Worm (Caenorhabditis elegans) whole organism, L4 larva: ENCODE data around the gene osta-2.
A peak's percentile ranks its signal among the peaks of the same experiment; 100 is the strongest.

Experiments used
- F37D6.2 ChIP-seq: sonication (generic microtip); optimal IDR thresholded peaks from 2 replicates; lab custom pipeline; 2016; ENCODE audit warnings: mild to moderate bottlenecking, missing genetic modification characterization, missing compliant biosample characterization
- F44E2.7 ChIP-seq: fragments of 200-800 bp; sonication (Bioruptor generic); IDR thresholded peaks from 2 replicates; pipeline ENCODE4 v2.1.2; 2022; ENCODE audit warnings: missing genetic modification characterization, missing compliant biosample characterization
- T20F7.1 ChIP-seq: fragments of 200-800 bp; sonication (Bioruptor generic); optimal IDR thresholded peaks from 2 replicates; lab custom pipeline; 2018; ENCODE audit warnings: mild to moderate bottlenecking, missing genetic modification characterization, missing compliant biosample characterization
- Y48G9A.11 ChIP-seq: fragments of 200-800 bp; sonication (Bioruptor generic); IDR thresholded peaks from 2 replicates; pipeline ENCODE4 v1.3.6; 2022; ENCODE audit warnings: missing genetic modification reagents, missing genetic modification characterization, missing compliant biosample characterization
- Y5F2A.4 ChIP-seq: fragments of 200-800 bp; sonication (Bioruptor generic); optimal IDR thresholded peaks from 2 replicates; lab custom pipeline; 2018; ENCODE audit warnings: mild to moderate bottlenecking, missing genetic modification characterization, missing compliant biosample characterization
- aha-1 ChIP-seq: fragments of 150-350 bp; peaks from one replicate; lab custom pipeline; 2014; ENCODE audit warnings: missing biosample characterization, missing genetic modification characterization
- ceh-20 ChIP-seq: fragments of 200-800 bp; sonication (Bioruptor generic); IDR thresholded peaks from 2 replicates; pipeline ENCODE4 v1.3.6; 2022; ENCODE audit warnings: missing genetic modification reagents, missing genetic modification characterization, missing compliant biosample characterization
- ceh-28 ChIP-seq: fragments of 150-350 bp; optimal IDR thresholded peaks from 2 replicates; lab custom pipeline; 2014; ENCODE audit warnings: missing biosample characterization, missing genetic modification reagents, missing genetic modification characterization
- ceh-44 ChIP-seq: fragments of 200-800 bp; sonication (Bioruptor generic); IDR thresholded peaks from 2 replicates; pipeline ENCODE4 v1.3.6; 2022; ENCODE audit warnings: missing genetic modification reagents, missing genetic modification characterization, missing compliant biosample characterization
- ces-1 ChIP-seq: fragments of 150-350 bp; sonication (generic microtip); optimal IDR thresholded peaks from 4 replicates; lab custom pipeline; 2014; ENCODE audit warnings: missing biosample characterization, missing genetic modification reagents, missing genetic modification characterization
- ctbp-1 ChIP-seq: fragments of 200-800 bp; sonication (Bioruptor generic); IDR thresholded peaks from 2 replicates; pipeline ENCODE4 v1.3.6; 2022; ENCODE audit warnings: missing genetic modification reagents, missing genetic modification characterization, missing compliant biosample characterization
- daf-12 ChIP-seq: fragments of 150-350 bp; optimal IDR thresholded peaks from 2 replicates; lab custom pipeline; 2014; ENCODE audit warnings: missing biosample characterization, missing genetic modification reagents, missing genetic modification characterization
- daf-8 ChIP-seq: fragments of 200-800 bp; sonication (Bioruptor generic); IDR thresholded peaks from 2 replicates; pipeline ENCODE4 v1.3.6; 2022; ENCODE audit warnings: missing genetic modification characterization, missing compliant biosample characterization
- dmd-6 ChIP-seq: fragments of 200-800 bp; sonication (Bioruptor generic); IDR thresholded peaks from 2 replicates; pipeline ENCODE4 v1.3.6; 2022; ENCODE audit warnings: missing genetic modification reagents, missing genetic modification characterization, missing compliant biosample characterization
- dmd-8 ChIP-seq: fragments of 200-800 bp; sonication (Bioruptor generic); IDR thresholded peaks from 2 replicates; pipeline ENCODE4 v1.3.6; 2022; ENCODE audit warnings: missing genetic modification characterization, missing compliant biosample characterization
- dmd-9 ChIP-seq: fragments of 200-800 bp; sonication (Bioruptor generic); IDR thresholded peaks from 2 replicates; pipeline ENCODE4 v1.3.6; 2022; ENCODE audit warnings: missing genetic modification reagents, missing genetic modification characterization, missing compliant biosample characterization
- duxl-1 ChIP-seq: sonication (generic microtip); optimal IDR thresholded peaks from 2 replicates; lab custom pipeline; 2016; ENCODE audit warnings: mild to moderate bottlenecking, missing genetic modification characterization, moderate library complexity, missing compliant biosample characterization; ENCODE audit not compliant: poor library complexity
- dve-1 ChIP-seq: sonication (generic microtip); optimal IDR thresholded peaks from 2 replicates; lab custom pipeline; 2017; ENCODE audit warnings: antibody characterized with exemption, mild to moderate bottlenecking, missing genetic modification characterization, missing compliant biosample characterization; ENCODE audit not compliant: insufficient read depth
- fkh-10 ChIP-seq: fragments of 150-350 bp; optimal IDR thresholded peaks from 2 replicates; lab custom pipeline; 2014; ENCODE audit warnings: missing biosample characterization, missing genetic modification reagents, missing genetic modification characterization
- gei-8 ChIP-seq: fragments of 200-800 bp; sonication (Bioruptor generic); optimal IDR thresholded peaks from 2 replicates; lab custom pipeline; 2018; ENCODE audit warnings: mild to moderate bottlenecking, missing genetic modification characterization, missing compliant biosample characterization
- hlh-11 ChIP-seq: fragments of 200-800 bp; sonication (Bioruptor generic); optimal IDR thresholded peaks from 2 replicates; lab custom pipeline; 2018; ENCODE audit warnings: mild to moderate bottlenecking, missing genetic modification characterization, missing compliant biosample characterization
- hlh-30 ChIP-seq: sonication (generic microtip); optimal IDR thresholded peaks from 2 replicates; lab custom pipeline; 2017; ENCODE audit warnings: antibody characterized with exemption, mild to moderate bottlenecking, missing genetic modification characterization, missing compliant biosample characterization; ENCODE audit not compliant: insufficient read depth
- jun-1 ChIP-seq: fragments of 150-350 bp; optimal IDR thresholded peaks from 2 replicates; lab custom pipeline; 2014; ENCODE audit warnings: missing biosample characterization, missing genetic modification reagents, missing genetic modification characterization
- lin-15B ChIP-seq: fragments of 150-350 bp; sonication (generic microtip); optimal IDR thresholded peaks from 3 replicates; lab custom pipeline; 2014; ENCODE audit warnings: missing biosample characterization, missing genetic modification characterization
- lin-38 ChIP-seq: fragments of 200-800 bp; sonication (Bioruptor generic); IDR thresholded peaks from 2 replicates; pipeline ENCODE4 v1.3.6; 2022; ENCODE audit warnings: missing genetic modification reagents, missing genetic modification characterization, missing compliant biosample characterization
- lin-39 ChIP-seq: fragments of 150-350 bp; optimal IDR thresholded peaks from 2 replicates; lab custom pipeline; 2014; ENCODE audit warnings: missing biosample characterization, missing genetic modification reagents, missing genetic modification characterization
- madf-5 ChIP-seq, 2 experiments: fragments of 200-800 bp; sonication (Bioruptor generic); IDR thresholded peaks; 2 replicates each; pipeline ENCODE4 v1.3.6; 2022; ENCODE audit warnings: missing compliant biosample characterization in 2 of 2, missing genetic modification characterization in 2 of 2
- madf-9 ChIP-seq: fragments of 200-800 bp; sonication (Bioruptor generic); conservative IDR thresholded peaks from 2 replicates; pipeline ENCODE4 v1.3.6; 2022; ENCODE audit warnings: missing genetic modification reagents, missing genetic modification characterization, missing compliant biosample characterization
- mdt-29 ChIP-seq: fragments of 200-800 bp; sonication (Bioruptor generic); IDR thresholded peaks from 2 replicates; pipeline ENCODE4 v1.3.6; 2022; ENCODE audit warnings: missing genetic modification reagents, missing genetic modification characterization, missing compliant biosample characterization
- mes-2 ChIP-seq: sonication (generic microtip); optimal IDR thresholded peaks from 2 replicates; lab custom pipeline; 2016; ENCODE audit warnings: missing genotype, mild to moderate bottlenecking, missing genetic modification characterization, missing compliant biosample characterization; ENCODE audit not compliant: poor library complexity, severe bottlenecking
- nhr-10 ChIP-seq: fragments of 150-350 bp; optimal IDR thresholded peaks from 2 replicates; lab custom pipeline; 2014; ENCODE audit warnings: missing biosample characterization, missing genetic modification characterization
- nhr-11 ChIP-seq: fragments of 150-350 bp; optimal IDR thresholded peaks from 2 replicates; lab custom pipeline; 2014; ENCODE audit warnings: missing biosample characterization, missing genetic modification characterization
- nhr-111 ChIP-seq: fragments of 200-800 bp; sonication (Bioruptor generic); optimal IDR thresholded peaks from 2 replicates; lab custom pipeline; 2018; ENCODE audit warnings: mild to moderate bottlenecking, missing genetic modification characterization, missing compliant biosample characterization
- nhr-237 ChIP-seq: sonication (generic microtip); optimal IDR thresholded peaks from 2 replicates; lab custom pipeline; 2017; ENCODE audit warnings: missing biosample characterization, missing genetic modification characterization
- nhr-48 ChIP-seq: sonication (generic microtip); optimal IDR thresholded peaks from 2 replicates; lab custom pipeline; 2016; ENCODE audit warnings: mild to moderate bottlenecking, missing genetic modification characterization, missing compliant biosample characterization
- nhr-77 ChIP-seq: fragments of 150-350 bp; optimal IDR thresholded peaks from 2 replicates; lab custom pipeline; 2014; ENCODE audit warnings: missing biosample characterization, missing genetic modification characterization
- pha-4 ChIP-seq, 2 experiments: fragments of 150-350 bp in 1 of 2; fragments of 200-800 bp in 1 of 2; sonication (Bioruptor generic) in 1 of 2; IDR thresholded peaks in 1 of 2; optimal IDR thresholded peaks in 1 of 2; 2 replicates each; pipeline versions ENCODE4 v1.3.6 to Lab custom; 2014 to 2022; ENCODE audit warnings: missing genetic modification characterization in 2 of 2, missing genetic modification reagents in 2 of 2, missing biosample characterization in 1 of 2, missing compliant biosample characterization in 1 of 2
- pqm-1 ChIP-seq: sonication (generic microtip); optimal IDR thresholded peaks from 2 replicates; lab custom pipeline; 2017; ENCODE audit warnings: missing biosample characterization, missing genetic modification characterization
- rbr-2 ChIP-seq: sonication (generic microtip); optimal IDR thresholded peaks from 2 replicates; lab custom pipeline; 2016; ENCODE audit warnings: missing genotype, missing genetic modification characterization, missing compliant biosample characterization
- sdz-12 ChIP-seq: fragments of 200-800 bp; sonication (Bioruptor generic); optimal IDR thresholded peaks from 2 replicates; lab custom pipeline; 2018; ENCODE audit warnings: mild to moderate bottlenecking, missing genetic modification characterization, missing compliant biosample characterization
- set-16 ChIP-seq: fragments of 200-800 bp; sonication (Bioruptor generic); IDR thresholded peaks from 2 replicates; pipeline ENCODE4 v1.3.6; 2022; ENCODE audit warnings: missing genetic modification reagents, missing genetic modification characterization, missing compliant biosample characterization
- snpc-1.2 ChIP-seq: fragments of 200-800 bp; sonication (Bioruptor generic); IDR thresholded peaks from 2 replicates; pipeline ENCODE4 v1.3.6; 2022; ENCODE audit warnings: missing genetic modification reagents, missing genetic modification characterization, missing compliant biosample characterization
- snpc-4 ChIP-seq: fragments of 150-350 bp; optimal IDR thresholded peaks from 2 replicates; lab custom pipeline; 2014; ENCODE audit warnings: missing biosample characterization, missing genetic modification characterization
- tag-97 ChIP-seq: fragments of 200-800 bp; sonication (Bioruptor generic); IDR thresholded peaks from 2 replicates; pipeline ENCODE4 v1.3.6; 2022; ENCODE audit warnings: missing genetic modification characterization, missing compliant biosample characterization
- unc-62 ChIP-seq, 3 experiments: fragments of 150-350 bp in 1 of 3; sonication (generic microtip); optimal IDR thresholded peaks in 2 of 3; peaks in 1 of 3; 1 replicate in 1 of 3; 2 replicates in 2 of 3; lab custom pipeline; 2014 to 2017; ENCODE audit warnings: missing biosample characterization in 3 of 3, missing genetic modification characterization in 3 of 3, missing genetic modification reagents in 3 of 3, missing genotype in 1 of 3
- zag-1 ChIP-seq: fragments of 150-350 bp; optimal IDR thresholded peaks from 2 replicates; lab custom pipeline; 2014; ENCODE audit warnings: missing biosample characterization, missing genetic modification characterization
- ztf-11 ChIP-seq: fragments of 150-350 bp; optimal IDR thresholded peaks from 2 replicates; lab custom pipeline; 2014; ENCODE audit warnings: missing biosample characterization, missing genetic modification characterization

osta-2 gene

DNA sequence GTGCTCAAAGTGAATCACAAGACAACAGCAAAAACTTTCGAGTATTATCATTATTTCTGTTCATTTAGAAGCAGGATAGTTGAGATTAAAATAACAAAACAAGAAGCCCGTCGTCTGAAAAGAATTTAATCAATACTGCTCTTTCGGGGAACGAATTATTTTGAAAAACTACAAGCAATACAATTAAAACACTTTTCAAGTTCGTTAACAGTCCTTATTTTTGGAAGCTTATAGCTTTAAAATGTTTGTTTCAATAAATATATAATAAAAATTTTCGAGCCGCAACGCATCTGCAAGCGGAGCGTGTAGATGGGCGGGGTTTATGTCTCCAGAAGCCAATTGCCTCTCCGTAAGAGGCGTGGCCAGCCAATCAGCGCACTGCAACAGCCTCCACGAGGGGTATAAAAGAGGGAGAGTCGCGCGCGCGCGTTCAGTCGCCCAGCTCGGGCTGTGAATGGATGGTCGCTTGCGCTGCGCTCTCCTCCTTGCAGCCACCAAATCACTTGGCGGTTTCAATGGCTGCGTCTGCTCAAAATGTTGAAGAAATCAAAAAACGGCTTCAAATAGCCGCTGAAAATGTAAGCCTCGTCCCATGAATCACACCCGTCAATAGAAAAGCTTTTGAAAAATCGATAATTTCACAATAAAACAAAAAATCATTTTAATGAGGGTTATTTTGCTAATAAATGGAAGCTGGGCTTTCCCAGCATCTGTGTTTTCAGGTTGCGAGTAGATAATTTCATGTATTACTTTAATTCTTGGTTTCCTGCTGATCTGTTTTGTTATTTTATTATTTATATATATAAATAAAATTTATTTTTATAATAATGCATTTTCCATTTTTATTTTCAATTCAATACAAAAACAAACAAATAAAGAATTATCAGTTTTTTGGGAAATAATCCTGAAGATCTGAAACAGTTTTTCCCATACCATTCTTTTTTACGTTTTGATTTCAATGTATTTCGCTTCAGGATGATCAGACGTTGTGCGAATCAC lies 46.5 kb upstream of the osta-2 start, which contains the start of the genes ift-43 and mdt-26 (continued):
- TF ChIP-seq gei-8 (GFP tag; lab: Kevin White, UChicago) (no peak), madf-5 (GFP tag; IDR thresholded peaks at IDR 0.05; lab: Robert Waterston, UW) (0 out of 4 replicates have a peak, but pooled peaks of 1 of the 2 experiments have one; percentile 30), dve-1 (tag; lab: Kevin White, UChicago) (peak; percentile 79), ces-1 (GFP tag; lab: Kevin White, UChicago) (no peak), pha-4 (GFP tag; IDR thresholded peaks at IDR 0.05; lab: Robert Waterston, UW) (peak; percentile 72; the same call in 1 of the 2 replicates), pha-4 (tag; optimal IDR thresholded peaks at IDR 0.05; lab: Kevin White, UChicago) (no peak), Y48G9A.11 (peak; percentile 30; the same call in 1 of the 2 replicates), hlh-11 (tag; lab: Kevin White, UChicago) (peak; percentile 53), F44E2.7 (GFP tag; lab: Robert Waterston, UW) (0 out of 2 replicates have a peak, but pooled peaks have one; percentile 41), fkh-10 (peak; percentile 63), dmd-8 (GFP tag; lab: Robert Waterston, UW) (peak; percentile 74; the same call in 1 of the 2 replicates), F37D6.2 (peak; percentile 70), rbr-2 (tag; lab: Kevin White, UChicago) (peak; percentile 76), nhr-11 (tag; lab: Kevin White, UChicago) (peak; percentile 69), aha-1 (peak; percentile 99), ztf-11 (tag; lab: Kevin White, UChicago) (no peak), daf-12 (tag; lab: Kevin White, UChicago) (no peak), lin-39 (no peak), ceh-28 (tag; lab: Kevin White, UChicago) (peak; percentile 76), dmd-9 (GFP tag; lab: Robert Waterston, UW) (no peak), lin-38 (peak; percentile 66), nhr-10 (tag; lab: Kevin White, UChicago) (no peak), T20F7.1 (GFP tag; lab: Kevin White, UChicago) (no peak), mdt-29 (peak; percentile 65; the same call in 1 of the 2 replicates), madf-9 (GFP tag; lab: Robert Waterston, UW) (peak; percentile 67), ctbp-1 (GFP tag; lab: Robert Waterston, UW) (peak; percentile 92), hlh-30 (tag; lab: Kevin White, UChicago) (peak; percentile 79), ceh-20 (GFP tag; lab: Robert Waterston, UW) (peak; percentile 67), nhr-77 (peak; percentile 0), ceh-44 (GFP tag; lab: Robert Waterston, UW) (peak; percentile 64; the same call in 1 of the 2 replicates), unc-62 (GFP tag; optimal IDR thresholded peaks at IDR 0.05 in 1 of 2; lab: Kevin White, UChicago) (peak in 1 of 2 experiments; percentile 97), unc-62 (tag; optimal IDR thresholded peaks at IDR 0.05; lab: Kevin White, UChicago) (no peak), zag-1 (no peak), duxl-1 (tag; lab: Kevin White, UChicago) (peak; percentile 31), pqm-1 (no peak), tag-97 (GFP tag; lab: Robert Waterston, UW) (no peak), mes-2 (tag; lab: Kevin White, UChicago) (peak; percentile 74), nhr-48 (tag; lab: Kevin White, UChicago) (peak; percentile 35), jun-1 (tag; lab: Kevin White, UChicago) (peak; percentile 57), nhr-237 (no peak), set-16 (GFP tag; lab: Robert Waterston, UW) (peak; percentile 99), daf-8 (GFP tag; lab: Robert Waterston, UW) (no peak), dmd-6 (GFP tag; lab: Robert Waterston, UW) (peak; percentile 70), lin-15B (no peak), sdz-12 (GFP tag; lab: Kevin White, UChicago) (no peak), Y5F2A.4 (GFP tag; lab: Kevin White, UChicago) (no peak), snpc-1.2 (GFP tag; lab: Robert Waterston, UW) (peak; percentile 75), nhr-111 (GFP tag; lab: Kevin White, UChicago) (peak; percentile 21), snpc-4 (tag; lab: Kevin White, UChicago) (no peak)
